Worm (Caenorhabditis elegans): Measurements from ENCODE around the gene F46B3.15.

Gene F46B3.15

ce11 chrV:20597076-20597475 lies 36.4 kb downstream of the F46B3.15 start, which contains the start of gene F46B3.1:
Gene F46B3.1 (minus strand): TSS chrV:20597176.
- TF ChIP-seq Y22D7AL.16 (tag; optimal IDR thresholded peaks at IDR 0.05) (no peak), ztf-16 (tag; optimal IDR thresholded peaks at IDR 0.05) (no peak), K02D7.2 (tag; optimal IDR thresholded peaks at IDR 0.05) (no peak), hlh-13 (GFP tag; optimal IDR thresholded peaks at IDR 0.05) (no peak), pat-9 (tag; optimal IDR thresholded peaks at IDR 0.05) (no peak), pha-2 (tag; optimal IDR thresholded peaks at IDR 0.05) (no peak), odd-2 (tag; optimal IDR thresholded peaks at IDR 0.05) (no peak)

- no peak for TF ChIP-seq ztf-16 (tag; optimal IDR thresholded peaks at IDR 0.05)
- TF ChIP-seq K09A11.1 (tag; optimal IDR thresholded peaks at IDR 0.05; ENCODE audit: insufficient read depth), result no peak
- TF ChIP-seq ceh-18 (tag; optimal IDR thresholded peaks at IDR 0.05), result no peak
- no peak for TF ChIP-seq T23F11.4 (GFP tag; optimal IDR thresholded peaks at IDR 0.05)
Observed at ce11 chrV:20595653-20596052, 37.9 kb downstream of the F46B3.15 start, which contains the start of gene F26F2.11. Gene F26F2.11 (minus strand): TSS chrV:20595753.

DNA sequence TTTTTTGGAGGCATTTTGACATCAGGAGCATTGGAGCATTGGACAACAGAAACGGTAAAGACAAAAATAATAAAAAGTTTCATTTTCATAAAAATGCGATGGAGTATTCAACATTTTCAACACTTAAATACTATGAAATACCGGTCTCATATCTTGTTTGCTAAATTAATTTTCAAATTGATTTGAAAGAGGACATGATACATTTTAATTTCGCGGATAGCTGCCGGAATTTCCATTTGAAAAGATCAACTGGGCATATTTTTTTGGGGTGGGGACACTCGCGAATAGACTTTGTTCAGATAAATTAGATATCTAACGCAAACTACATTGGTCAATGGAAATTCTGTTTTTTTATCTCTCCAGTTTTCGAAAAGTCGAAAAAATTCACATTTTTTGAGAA lies 38.8 kb downstream of the F46B3.15 start, which contains the start of gene F26F2.10:
TSS of gene F26F2.10 (minus strand) at position 101 of the 400 bp plus-strand sequence.
- TF ChIP-seq madf-2 (tag; optimal IDR thresholded peaks at IDR 0.05) (no peak), ceh-24 (tag; optimal IDR thresholded peaks at IDR 0.05) (no peak), lim-6 (tag; optimal IDR thresholded peaks at IDR 0.05) (no peak), ceh-22 (tag; optimal IDR thresholded peaks at IDR 0.05) (no peak), unc-3 (GFP tag; conservative IDR thresholded peaks at IDR 0.05) (no peak), unc-3 (tag; optimal IDR thresholded peaks at IDR 0.05) (no peak), odd-2 (tag; optimal IDR thresholded peaks at IDR 0.05) (no peak), pax-1 (tag; optimal IDR thresholded peaks at IDR 0.05) (no peak), nfya-1 (tag; optimal IDR thresholded peaks at IDR 0.05) (no peak), unc-42 (tag; optimal IDR thresholded peaks at IDR 0.05) (no peak), hlh-30 (tag; optimal IDR thresholded peaks at IDR 0.05; ENCODE audit: insufficient read depth) (no peak), sox-2 (GFP tag; IDR thresholded peaks at IDR 0.05) (no peak)

Measured in whole organism, late embryonic.